Worm (Caenorhabditis elegans) whole organism, L2 larva: ENCODE data around the gene Y45F10C.6.

Experiments
- C34F6.9 ChIP-seq: fragments of 150-350 bp; optimal IDR thresholded peaks from 2 replicates; lab custom pipeline; 2014; ENCODE audit warnings: missing biosample characterization, missing genetic modification characterization
- F13H6.1 ChIP-seq: sonication (generic microtip); optimal IDR thresholded peaks from 2 replicates; lab custom pipeline; 2016; ENCODE audit warnings: missing genetic modification characterization, missing compliant biosample characterization
- R02D3.7 ChIP-seq: fragments of 150-350 bp; optimal IDR thresholded peaks from 2 replicates; lab custom pipeline; 2014; ENCODE audit warnings: missing biosample characterization, missing genetic modification characterization
- Y55F3AM.14 ChIP-seq: fragments of 200-800 bp; sonication (Bioruptor generic); optimal IDR thresholded peaks from 2 replicates; lab custom pipeline; 2018; ENCODE audit warnings: mild to moderate bottlenecking, missing genetic modification characterization, missing compliant biosample characterization
- alr-1 ChIP-seq: fragments of 150-350 bp; optimal IDR thresholded peaks from 2 replicates; lab custom pipeline; 2014; ENCODE audit warnings: missing biosample characterization, missing genetic modification characterization
- aly-2 ChIP-seq: fragments of 150-350 bp; optimal IDR thresholded peaks from 2 replicates; lab custom pipeline; 2014; ENCODE audit warnings: missing biosample characterization, missing genetic modification characterization
- ama-1 ChIP-seq: fragments of 150-350 bp; optimal IDR thresholded peaks from 2 replicates; lab custom pipeline; 2018; ENCODE audit warnings: inconsistent platforms
- blmp-1 ChIP-seq: sonication (generic microtip); optimal IDR thresholded peaks from 2 replicates; lab custom pipeline; 2017; ENCODE audit warnings: missing genetic modification characterization, mild to moderate bottlenecking, missing compliant biosample characterization, antibody characterized with exemption, moderate library complexity; ENCODE audit not compliant: insufficient read depth
- ceh-16 ChIP-seq: fragments of 150-350 bp; optimal IDR thresholded peaks from 2 replicates; lab custom pipeline; 2014; ENCODE audit warnings: missing biosample characterization, missing genetic modification characterization
- ceh-82 ChIP-seq: fragments of 150-350 bp; optimal IDR thresholded peaks from 2 replicates; lab custom pipeline; 2014; ENCODE audit warnings: missing biosample characterization, missing genetic modification characterization
- crh-2 ChIP-seq: sonication (generic microtip); optimal IDR thresholded peaks from 2 replicates; lab custom pipeline; 2017; ENCODE audit warnings: missing biosample characterization, missing genetic modification characterization
- dmd-4 ChIP-seq: sonication (generic microtip); optimal IDR thresholded peaks from 2 replicates; lab custom pipeline; 2017; ENCODE audit warnings: missing biosample characterization, missing genetic modification characterization
- egl-27 ChIP-seq: sonication (generic microtip); optimal IDR thresholded peaks from 3 replicates; lab custom pipeline; 2017; ENCODE audit warnings: missing biosample characterization, missing genetic modification reagents, missing genetic modification characterization
- elt-1 ChIP-seq: fragments of 150-350 bp; optimal IDR thresholded peaks from 2 replicates; lab custom pipeline; 2014; ENCODE audit warnings: missing biosample characterization, missing genetic modification characterization
- elt-3 ChIP-seq: sonication (generic microtip); optimal IDR thresholded peaks from 2 replicates; lab custom pipeline; 2017; ENCODE audit warnings: missing biosample characterization, missing genetic modification characterization
- fos-1 ChIP-seq: fragments of 150-350 bp; optimal IDR thresholded peaks from 2 replicates; lab custom pipeline; 2014; ENCODE audit warnings: missing biosample characterization, missing genetic modification characterization
- lin-13 ChIP-seq: fragments of 150-350 bp; optimal IDR thresholded peaks from 2 replicates; lab custom pipeline; 2014; ENCODE audit warnings: missing biosample characterization, missing genetic modification reagents, missing genetic modification characterization
- lin-39 ChIP-seq: fragments of 150-350 bp; optimal IDR thresholded peaks from 2 replicates; lab custom pipeline; 2014; ENCODE audit warnings: missing biosample characterization, missing genetic modification reagents, missing genetic modification characterization
- lsy-2 ChIP-seq, 2 experiments: fragments of 150-350 bp in 1 of 2; sonication (generic microtip) in 1 of 2; optimal IDR thresholded peaks; 2 replicates each; lab custom pipeline; 2014 to 2017; ENCODE audit warnings: missing biosample characterization in 2 of 2, missing genetic modification characterization in 2 of 2
- mab-5 ChIP-seq: fragments of 150-350 bp; optimal IDR thresholded peaks from 2 replicates; lab custom pipeline; 2014; ENCODE audit warnings: missing biosample characterization, missing genetic modification characterization
- mbf-1 ChIP-seq: sonication (generic microtip); optimal IDR thresholded peaks from 2 replicates; lab custom pipeline; 2017; ENCODE audit warnings: missing biosample characterization, missing genetic modification characterization
- mdl-1 ChIP-seq, 2 experiments: fragments of 150-350 bp in 1 of 2; sonication (generic microtip) in 1 of 2; optimal IDR thresholded peaks; 2 replicates each; lab custom pipeline; 2017; ENCODE audit warnings: missing biosample characterization in 2 of 2, missing genetic modification characterization in 2 of 2
- nhr-129 ChIP-seq: fragments of 150-350 bp; optimal IDR thresholded peaks from 2 replicates; lab custom pipeline; 2014; ENCODE audit warnings: missing biosample characterization, missing genetic modification characterization
- nhr-21 ChIP-seq: fragments of 150-350 bp; optimal IDR thresholded peaks from 2 replicates; lab custom pipeline; 2014; ENCODE audit warnings: missing biosample characterization, missing genetic modification characterization
- nhr-23 ChIP-seq: fragments of 150-350 bp; optimal IDR thresholded peaks from 2 replicates; lab custom pipeline; 2014; ENCODE audit warnings: missing biosample characterization, missing genetic modification reagents, missing genetic modification characterization
- nhr-25 ChIP-seq: fragments of 150-350 bp; sonication (generic microtip); optimal IDR thresholded peaks from 3 replicates; lab custom pipeline; 2014; ENCODE audit warnings: missing biosample characterization, missing genetic modification characterization
- nhr-6 ChIP-seq: fragments of 150-350 bp; optimal IDR thresholded peaks from 2 replicates; lab custom pipeline; 2014; ENCODE audit warnings: missing biosample characterization, missing genetic modification characterization
- peb-1 ChIP-seq: fragments of 150-350 bp; optimal IDR thresholded peaks from 2 replicates; lab custom pipeline; 2014; ENCODE audit warnings: missing biosample characterization, missing genetic modification characterization
- sem-4 ChIP-seq: fragments of 150-350 bp; optimal IDR thresholded peaks from 2 replicates; lab custom pipeline; 2014; ENCODE audit warnings: missing biosample characterization, missing genetic modification reagents, missing genetic modification characterization
- sma-3 ChIP-seq: sonication (generic microtip); optimal IDR thresholded peaks from 2 replicates; lab custom pipeline; 2016; ENCODE audit warnings: missing genetic modification reagents, missing genetic modification characterization, missing compliant biosample characterization
- sma-9 ChIP-seq, 2 experiments: fragments of 150-350 bp in 1 of 2; sonication (generic microtip) in 1 of 2; optimal IDR thresholded peaks; 2 replicates each; lab custom pipeline; 2014 to 2016; ENCODE audit warnings: missing genetic modification characterization in 2 of 2, mild to moderate bottlenecking in 1 of 2, missing biosample characterization in 1 of 2, missing compliant biosample characterization in 1 of 2, missing genetic modification reagents in 1 of 2, moderate library complexity in 1 of 2
- snpc-4 ChIP-seq: fragments of 150-350 bp; optimal IDR thresholded peaks from 2 replicates; lab custom pipeline; 2014; ENCODE audit warnings: missing biosample characterization, missing genetic modification characterization
- unc-39 ChIP-seq: fragments of 150-350 bp; optimal IDR thresholded peaks from 2 replicates; lab custom pipeline; 2014; ENCODE audit warnings: missing biosample characterization, missing genetic modification characterization
- unc-55 ChIP-seq: fragments of 150-350 bp; sonication (generic microtip); optimal IDR thresholded peaks from 3 replicates; lab custom pipeline; 2014; ENCODE audit warnings: missing biosample characterization, missing genetic modification reagents, missing genetic modification characterization
- unc-62 ChIP-seq: fragments of 150-350 bp; optimal IDR thresholded peaks from 2 replicates; lab custom pipeline; 2014; ENCODE audit warnings: missing biosample characterization, missing genetic modification reagents, missing genetic modification characterization
- zag-1 ChIP-seq: fragments of 150-350 bp; optimal IDR thresholded peaks from 2 replicates; lab custom pipeline; 2014; ENCODE audit warnings: missing biosample characterization, missing genetic modification characterization
- ztf-1 ChIP-seq: fragments of 200-800 bp; sonication (Bioruptor generic); conservative IDR thresholded peaks from 2 replicates; pipeline ENCODE4 v1.3.6; 2022; ENCODE audit warnings: missing genetic modification characterization, missing compliant biosample characterization
- ztf-11 ChIP-seq: sonication (generic microtip); optimal IDR thresholded peaks from 2 replicates; lab custom pipeline; 2017; ENCODE audit warnings: missing biosample characterization, missing genetic modification characterization

The Y45F10C.6 gene

DNA sequence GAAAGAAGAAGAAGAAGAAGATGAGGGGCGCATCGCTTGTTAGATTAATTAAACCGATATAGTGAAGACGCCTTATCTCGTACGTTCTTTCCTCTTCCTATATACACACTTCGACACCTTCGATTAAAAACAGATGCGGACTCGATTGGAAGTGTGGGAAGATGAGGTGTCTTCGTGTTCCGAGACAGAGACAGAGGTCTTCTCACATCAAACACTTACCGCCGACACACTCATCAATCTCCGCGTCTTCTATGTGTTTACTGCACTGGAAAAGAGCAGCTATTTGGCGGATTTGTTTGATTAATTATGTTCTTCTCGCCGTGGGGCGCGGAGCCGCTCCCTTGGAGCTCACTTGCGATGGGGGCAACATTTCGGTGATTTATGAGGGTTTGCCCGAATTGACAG lies 47.3 kb downstream of the Y45F10C.6 start (continued):
- TF ChIP-seq nhr-23 (tag; lab: Kevin White, UChicago) = peak; percentile 73
- TF ChIP-seq R02D3.7 (tag; lab: Kevin White, UChicago) = no peak

DNA sequence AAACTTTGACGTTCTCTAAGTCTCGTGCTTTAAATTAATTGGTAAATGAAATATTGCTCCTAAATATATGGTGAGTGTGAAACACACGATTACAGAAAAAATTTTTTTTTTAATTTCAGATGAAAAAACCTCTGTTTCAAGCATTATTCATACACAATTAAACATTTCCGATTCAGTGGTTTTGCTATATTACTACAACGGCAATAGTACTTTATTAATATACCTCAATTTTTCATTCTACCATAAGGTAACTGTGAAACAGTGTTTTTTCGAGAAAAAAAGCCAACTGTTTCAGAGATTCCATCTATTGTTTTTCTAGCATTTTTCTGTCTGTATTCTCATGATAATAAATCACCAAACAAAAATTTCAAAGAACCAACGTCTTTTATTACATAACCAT lies 48.7 kb downstream of the Y45F10C.6 start:
- TF ChIP-seq alr-1 (tag; lab: Kevin White, UChicago) (no peak), nhr-25 (tag; lab: Kevin White, UChicago) (peak; percentile 4), ztf-1 (no peak), mdl-1 (tag; optimal IDR thresholded peaks at IDR 0.05; lab: Kevin White, UChicago) (no peak), aly-2 (tag; lab: Kevin White, UChicago) (no peak), lsy-2 (tag; optimal IDR thresholded peaks at IDR 0.05; lab: Kevin White, UChicago) (no peak), R02D3.7 (tag; lab: Kevin White, UChicago) (no peak), zag-1 (no peak), lin-13 (GFP tag; lab: Kevin White, UChicago) (no peak), nhr-6 (tag; lab: Kevin White, UChicago) (no peak), peb-1 (tag; lab: Kevin White, UChicago) (no peak), elt-1 (no peak), egl-27 (no peak), mab-5 (tag; lab: Kevin White, UChicago) (peak; percentile 56), ceh-16 (tag; lab: Kevin White, UChicago) (no peak), ama-1 (lab: Kevin White, UChicago) (no peak)

DNA sequence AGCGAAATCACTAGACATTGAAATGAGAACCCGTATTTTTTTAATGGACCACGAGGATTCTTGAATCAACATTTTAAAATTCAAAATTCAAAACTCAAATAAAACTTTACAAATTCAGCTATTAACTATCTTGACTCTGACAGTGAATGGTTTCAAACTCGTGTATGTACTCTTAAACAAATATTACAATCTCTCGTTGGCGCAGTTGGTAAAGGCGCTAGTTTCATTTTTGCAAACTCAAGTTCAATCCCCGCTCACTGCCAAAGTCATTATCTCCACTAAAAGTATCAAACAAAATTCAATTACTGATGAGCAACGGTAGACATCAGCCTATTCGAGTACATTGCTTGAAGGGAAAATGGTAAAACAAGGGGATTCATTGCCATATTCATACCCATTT lies 49.3 kb downstream of the Y45F10C.6 start:
- TF ChIP-seq nhr-129 = peak; percentile 27
- TF ChIP-seq elt-1 = no peak
- TF ChIP-seq unc-55 (GFP tag; lab: Kevin White, UChicago) = no peak
- no peak for TF ChIP-seq lsy-2 (tag; optimal IDR thresholded peaks at IDR 0.05; lab: Kevin White, UChicago)

DNA sequence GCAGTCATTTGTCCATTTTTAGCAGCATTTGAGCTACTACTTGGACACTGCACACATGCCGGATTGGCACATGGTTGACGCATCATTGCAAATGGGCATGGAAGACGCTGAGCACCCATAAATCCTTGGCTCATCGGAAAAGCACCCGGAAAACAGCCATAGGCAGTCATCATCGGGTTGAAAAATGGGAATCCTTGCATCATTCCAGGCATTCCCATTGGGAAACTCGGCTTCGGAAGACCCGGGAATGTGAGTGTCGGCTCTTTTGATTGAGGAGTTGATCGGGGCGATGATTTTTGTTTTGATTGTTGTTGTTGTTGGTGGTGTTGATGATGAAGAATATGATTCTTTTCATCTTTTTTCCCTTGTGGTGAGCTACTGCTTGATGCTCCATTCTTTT lies 50.6 kb downstream of the Y45F10C.6 start:
- TF ChIP-seq F13H6.1 (tag; lab: Kevin White, UChicago) (no peak), lsy-2 (tag; optimal IDR thresholded peaks at IDR 0.05; lab: Kevin White, UChicago) (no peak), ztf-11 (tag; lab: Kevin White, UChicago) (no peak), elt-3 (tag; lab: Kevin White, UChicago) (no peak), alr-1 (tag; lab: Kevin White, UChicago) (no peak), mab-5 (tag; lab: Kevin White, UChicago) (peak; percentile 57), dmd-4 (no peak), crh-2 (tag; lab: Kevin White, UChicago) (no peak), unc-39 (tag; lab: Kevin White, UChicago) (no peak), mbf-1 (tag; lab: Kevin White, UChicago) (no peak), R02D3.7 (tag; lab: Kevin White, UChicago) (no peak), ceh-82 (no peak), blmp-1 (tag; lab: Kevin White, UChicago) (no peak), sem-4 (tag; lab: Kevin White, UChicago) (no peak), lin-13 (GFP tag; lab: Kevin White, UChicago) (no peak), unc-55 (GFP tag; lab: Kevin White, UChicago) (no peak), snpc-4 (tag; lab: Kevin White, UChicago) (no peak), mdl-1 (tag; optimal IDR thresholded peaks at IDR 0.05; lab: Kevin White, UChicago) (no peak), zag-1 (no peak), aly-2 (tag; lab: Kevin White, UChicago) (no peak), unc-62 (GFP tag; lab: Kevin White, UChicago) (peak; percentile 2), nhr-129 (peak; percentile 20), nhr-6 (tag; lab: Kevin White, UChicago) (no peak), Y55F3AM.14 (peak; percentile 29)
- TF ChIP-seq, all 48 proteins: peak for 4

DNA sequence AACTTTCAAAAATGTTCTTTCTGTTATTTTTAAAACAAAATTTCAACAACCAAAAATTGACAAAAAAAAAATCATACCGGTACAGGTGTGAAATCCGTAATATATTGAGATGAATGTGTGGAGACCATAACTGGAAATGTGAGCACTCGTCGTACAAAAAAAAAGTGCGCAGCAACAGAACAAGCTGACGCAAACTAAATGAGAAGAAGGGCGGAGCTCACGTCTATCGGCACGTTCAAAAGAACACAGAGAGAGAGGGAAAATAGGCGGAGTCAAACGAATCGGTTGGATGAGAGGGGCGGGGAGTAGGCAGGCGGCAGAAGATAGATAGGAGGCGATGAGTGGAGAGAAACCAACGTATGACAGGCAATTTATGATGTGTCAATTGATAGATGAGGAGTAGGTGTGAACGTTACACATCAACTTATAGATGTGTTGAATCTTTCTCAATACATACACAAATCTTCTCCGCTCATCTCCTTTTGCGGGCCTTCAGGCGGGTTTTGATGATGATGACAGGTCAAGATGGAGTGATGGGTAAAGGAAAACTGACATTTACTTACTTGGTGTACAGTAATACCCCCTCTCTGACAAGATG lies 51.8 kb downstream of the Y45F10C.6 start, which contains the start of gene tlp-1:
TSS of gene tlp-1 (minus strand) at position 255 of the 598 bp plus-strand sequence.
- TF ChIP-seq ceh-16 (tag; lab: Kevin White, UChicago) (peak; percentile 99), egl-27 (peak; percentile 60), sma-9 (GFP tag; optimal IDR thresholded peaks at IDR 0.05; lab: Kevin White, UChicago) (peak; percentile 55), sma-9 (tag; optimal IDR thresholded peaks at IDR 0.05; lab: Kevin White, UChicago) (no peak), lin-39 (peak; percentile 79), sma-3 (GFP tag; lab: Kevin White, UChicago) (peak; percentile 65), fos-1 (tag; lab: Kevin White, UChicago) (peak; percentile 63), ztf-11 (tag; lab: Kevin White, UChicago) (no peak), mdl-1 (tag; optimal IDR thresholded peaks at IDR 0.05; lab: Kevin White, UChicago) (no peak), blmp-1 (tag; lab: Kevin White, UChicago) (peak; percentile 74), unc-62 (GFP tag; lab: Kevin White, UChicago) (peak; percentile 72), nhr-21 (tag; lab: Kevin White, UChicago) (peak; percentile 44), nhr-129 (peak; percentile 74), nhr-25 (tag; lab: Kevin White, UChicago) (peak; percentile 63), C34F6.9 (tag; lab: Kevin White, UChicago) (peak; percentile 11), aly-2 (tag; lab: Kevin White, UChicago) (no peak), mab-5 (tag; lab: Kevin White, UChicago) (peak; percentile 95), unc-39 (tag; lab: Kevin White, UChicago) (no peak), lsy-2 (tag; optimal IDR thresholded peaks at IDR 0.05; lab: Kevin White, UChicago) (peak in 1 of 2 experiments; percentile 61), ama-1 (lab: Kevin White, UChicago) (peak; percentile 61)
